Fruit fly (Drosophila melanogaster) whole organism, adult: Measurements from ENCODE around the gene CG34268.

Experiments used
- CG11617 ChIP-seq: fragments of 200-800 bp; sonication (Bioruptor generic); optimal IDR thresholded peaks from 2 replicates; lab custom pipeline; 2017; ENCODE audit warnings: mild to moderate bottlenecking, missing biosample characterization, missing genetic modification reagents, missing genetic modification characterization
- CG12768 ChIP-seq: fragments of 200-800 bp; sonication (Bioruptor generic); optimal IDR thresholded peaks from 2 replicates; lab custom pipeline; 2017; ENCODE audit warnings: missing biosample characterization, missing genetic modification characterization, mild to moderate bottlenecking, moderate library complexity, missing genetic modification reagents
- CG14711 ChIP-seq: fragments of 200-800 bp; sonication (Bioruptor generic); optimal IDR thresholded peaks from 2 replicates; lab custom pipeline; 2018; ENCODE audit warnings: missing biosample characterization, mild to moderate bottlenecking, missing genetic modification characterization, moderate library complexity
- CG1620 ChIP-seq: fragments of 200-800 bp; sonication (Bioruptor generic); optimal IDR thresholded peaks from 2 replicates; lab custom pipeline; 2016; ENCODE audit warnings: missing biosample characterization, missing genetic modification characterization
- CG33017 ChIP-seq: fragments of 200-800 bp; sonication (Bioruptor generic); optimal IDR thresholded peaks from 2 replicates; lab custom pipeline; 2018; ENCODE audit warnings: missing biosample characterization, mild to moderate bottlenecking, missing genetic modification characterization, moderate library complexity
- CG5204 ChIP-seq: fragments of 200-800 bp; sonication (Bioruptor generic); optimal IDR thresholded peaks from 2 replicates; lab custom pipeline; 2016; ENCODE audit warnings: missing biosample characterization, missing genetic modification characterization
- CG7045 ChIP-seq: fragments of 200-800 bp; sonication (Bioruptor generic); optimal IDR thresholded peaks from 2 replicates; lab custom pipeline; 2017; ENCODE audit warnings: missing biosample characterization, mild to moderate bottlenecking, missing genetic modification characterization
- CG7101 ChIP-seq: fragments of 200-800 bp; sonication (Bioruptor generic); optimal IDR thresholded peaks from 2 replicates; lab custom pipeline; 2018; ENCODE audit warnings: missing biosample characterization, mild to moderate bottlenecking, missing genetic modification characterization, moderate library complexity
- Clk ChIP-seq: fragments of 200-800 bp; sonication (Bioruptor generic); optimal IDR thresholded peaks from 2 replicates; lab custom pipeline; 2017; ENCODE audit warnings: missing biosample characterization, missing genetic modification characterization
- Crg-1 ChIP-seq: fragments of 200-800 bp; sonication (Bioruptor generic); optimal IDR thresholded peaks from 2 replicates; lab custom pipeline; 2016; ENCODE audit warnings: missing biosample characterization, missing genetic modification characterization
- Hr96 ChIP-seq: fragments of 200-800 bp; sonication (Bioruptor generic); optimal IDR thresholded peaks from 2 replicates; lab custom pipeline; 2016; ENCODE audit warnings: missing biosample characterization, missing genetic modification characterization
- Mnt ChIP-seq: fragments of 200-800 bp; sonication (Bioruptor generic); optimal IDR thresholded peaks from 2 replicates; lab custom pipeline; 2016; ENCODE audit warnings: missing biosample characterization, mild to moderate bottlenecking, missing genetic modification characterization
- bab1 ChIP-seq: fragments of 200-800 bp; sonication (Bioruptor generic); optimal IDR thresholded peaks from 3 replicates; lab custom pipeline; 2019; ENCODE audit warnings: missing biosample characterization, mild to moderate bottlenecking, missing genetic modification characterization, moderate library complexity
- cic ChIP-seq: fragments of 200-800 bp; sonication (Bioruptor generic); optimal IDR thresholded peaks from 2 replicates; lab custom pipeline; 2017; ENCODE audit warnings: missing biosample characterization, mild to moderate bottlenecking, missing genetic modification characterization, moderate library complexity
- cnc ChIP-seq, 2 experiments: fragments of >200 bp; optimal IDR thresholded peaks; 2 replicates each; lab custom pipeline; 2017
- kay ChIP-seq: fragments of 200-800 bp; sonication (Bioruptor generic); peaks from one replicate; lab custom pipeline; 2016; ENCODE audit warnings: missing biosample characterization, missing genetic modification characterization, borderline replicate concordance
- ovo ChIP-seq: fragments of 200-800 bp; sonication (Bioruptor generic); optimal IDR thresholded peaks from 2 replicates; lab custom pipeline; 2016; ENCODE audit warnings: missing biosample characterization, missing genetic modification characterization
- pad ChIP-seq: fragments of 200-800 bp; sonication (Bioruptor generic); optimal IDR thresholded peaks from 3 replicates; lab custom pipeline; 2017; ENCODE audit warnings: missing biosample characterization, missing genetic modification characterization, mild to moderate bottlenecking, moderate library complexity, missing genetic modification reagents
- tj ChIP-seq: fragments of 200-800 bp; sonication (Bioruptor generic); optimal IDR thresholded peaks from 3 replicates; lab custom pipeline; 2017; ENCODE audit warnings: missing biosample characterization, mild to moderate bottlenecking, missing genetic modification characterization, moderate library complexity
- toe ChIP-seq: fragments of 200-800 bp; sonication (Bioruptor generic); optimal IDR thresholded peaks from 2 replicates; lab custom pipeline; 2016; ENCODE audit warnings: missing biosample characterization, missing genetic modification characterization

The CG34268 gene

dm6 chr3L:540089-540407 is 39.3 kb downstream of the CG34268 start:
- TF ChIP-seq CG33017 (no peak), CG7101 (tag; lab: Kevin White, UChicago) (no peak), pad (GFP tag; lab: Kevin White, UChicago) (no peak), Mnt (GFP tag; lab: Kevin White, UChicago) (no peak), CG14711 (tag; lab: Kevin White, UChicago) (no peak), cnc (optimal IDR thresholded peaks at IDR 0.05; lab: Kevin White, UChicago) (no peak), Clk (no peak), ovo (no peak), toe (GFP tag; lab: Kevin White, UChicago) (no peak), Hr96 (GFP tag; lab: Kevin White, UChicago) (no peak), CG11617 (GFP tag; lab: Kevin White, UChicago) (no peak), Crg-1 (GFP tag; lab: Kevin White, UChicago) (no peak), CG7045 (GFP tag; lab: Kevin White, UChicago) (no peak), CG1620 (no peak), kay (GFP tag; lab: Kevin White, UChicago) (no peak)

- TF ChIP-seq CG14711 (tag; lab: Kevin White, UChicago) (peak; percentile 46), toe (GFP tag; lab: Kevin White, UChicago) (no peak), tj (peak; percentile 40), ovo (peak; percentile 48), CG11617 (GFP tag; lab: Kevin White, UChicago) (peak; percentile 14), CG7045 (GFP tag; lab: Kevin White, UChicago) (peak; percentile 27), CG33017 (no peak), CG1620 (peak; percentile 46), Mnt (GFP tag; lab: Kevin White, UChicago) (peak; percentile 73), CG7101 (tag; lab: Kevin White, UChicago) (peak; percentile 54), cic (peak; percentile 35), Clk (no peak), pad (GFP tag; lab: Kevin White, UChicago) (peak; percentile 4), Hr96 (GFP tag; lab: Kevin White, UChicago) (peak; percentile 78), bab1 (GFP tag; lab: Kevin White, UChicago) (peak; percentile 72)
Observed at dm6 chr3L:540432-540973, 39.7 kb downstream of the CG34268 start, which contains the start of the genes klar and BORCS6. Gene klar, minus strand, starts transcription at chr3L:540614. Gene BORCS6, plus strand, starts transcription at chr3L:540851.

dm6 chr3L:542863-543635 is 42.3 kb downstream of the CG34268 start, which contains the start of the genes Cypl and Hipk:
Gene Cypl, minus strand, starts transcription at chr3L:542931.
Gene Hipk, plus strand, starts transcription at chr3L:543060.
- TF ChIP-seq CG11617 (GFP tag; lab: Kevin White, UChicago), result peak; percentile 76
- peak; percentile 46 for TF ChIP-seq CG12768 (GFP tag; lab: Kevin White, UChicago)
- TF ChIP-seq tj, result peak; percentile 61
- TF ChIP-seq Clk, result no peak
- TF ChIP-seq ovo, result no peak
- TF ChIP-seq cnc (optimal IDR thresholded peaks at IDR 0.05; lab: Kevin White, UChicago), result no peak
- no peak for TF ChIP-seq kay (GFP tag; lab: Kevin White, UChicago)
- TF ChIP-seq Mnt (GFP tag; lab: Kevin White, UChicago), result peak; percentile 85
- peak; percentile 64 for TF ChIP-seq Crg-1 (GFP tag; lab: Kevin White, UChicago)
- TF ChIP-seq CG33017, result peak; percentile 26
- TF ChIP-seq CG7101 (tag; lab: Kevin White, UChicago), result peak; percentile 61
- TF ChIP-seq Hr96 (GFP tag; lab: Kevin White, UChicago), result peak; percentile 15
- TF ChIP-seq cic, result peak; percentile 79
- no peak for TF ChIP-seq CG1620
- TF ChIP-seq toe (GFP tag; lab: Kevin White, UChicago), result no peak
- no peak for TF ChIP-seq CG5204 (GFP tag; lab: Kevin White, UChicago)
- TF ChIP-seq bab1 (GFP tag; lab: Kevin White, UChicago), result peak; percentile 72
- TF ChIP-seq CG14711 (tag; lab: Kevin White, UChicago), result peak; percentile 93
- TF ChIP-seq pad (GFP tag; lab: Kevin White, UChicago), result peak; percentile 34
- no peak for TF ChIP-seq CG7045 (GFP tag; lab: Kevin White, UChicago)

dm6 chr3L:544203-544602 is 43.4 kb downstream of the CG34268 start:
- TF ChIP-seq CG5204 (GFP tag; lab: Kevin White, UChicago) (no peak), kay (GFP tag; lab: Kevin White, UChicago) (no peak), toe (GFP tag; lab: Kevin White, UChicago) (no peak), CG12768 (GFP tag; lab: Kevin White, UChicago) (peak; percentile 30), cic (no peak), tj (peak; percentile 32)

dm6 chr3L:545512-546161 is 44.9 kb downstream of the CG34268 start:
- no peak for TF ChIP-seq Mnt (GFP tag; lab: Kevin White, UChicago)
- peak; percentile 77 for TF ChIP-seq CG33017
- peak; percentile 50 for TF ChIP-seq CG7045 (GFP tag; lab: Kevin White, UChicago)
- no peak for TF ChIP-seq kay (GFP tag; lab: Kevin White, UChicago)
- no peak for TF ChIP-seq pad (GFP tag; lab: Kevin White, UChicago)
- no peak for TF ChIP-seq Hr96 (GFP tag; lab: Kevin White, UChicago)
- peak; percentile 7 for TF ChIP-seq tj
- no peak for TF ChIP-seq bab1 (GFP tag; lab: Kevin White, UChicago)
- TF ChIP-seq CG1620, result no peak
- peak; percentile 51 for TF ChIP-seq CG14711 (tag; lab: Kevin White, UChicago)
- no peak for TF ChIP-seq Crg-1 (GFP tag; lab: Kevin White, UChicago)
- no peak for TF ChIP-seq CG11617 (GFP tag; lab: Kevin White, UChicago)
- TF ChIP-seq toe (GFP tag; lab: Kevin White, UChicago), result no peak
- peak; percentile 39 for TF ChIP-seq CG12768 (GFP tag; lab: Kevin White, UChicago)
- TF ChIP-seq ovo, result no peak
- TF ChIP-seq Clk, result no peak
- peak; percentile 2 for TF ChIP-seq cic
- no peak for TF ChIP-seq cnc (optimal IDR thresholded peaks at IDR 0.05; lab: Kevin White, UChicago)
- no peak for TF ChIP-seq CG5204 (GFP tag; lab: Kevin White, UChicago)
- TF ChIP-seq CG7101 (tag; lab: Kevin White, UChicago), result peak; percentile 46
